Worm (Caenorhabditis elegans): Measurements from ENCODE around the gene Y116A8C.25.
"Not testable (repeated sequence)": the region's sequence is repeated elsewhere in the genome, so short reads cannot be mapped to it uniquely, and the experiment has no call there.

The Y116A8C.25 gene

DNA sequence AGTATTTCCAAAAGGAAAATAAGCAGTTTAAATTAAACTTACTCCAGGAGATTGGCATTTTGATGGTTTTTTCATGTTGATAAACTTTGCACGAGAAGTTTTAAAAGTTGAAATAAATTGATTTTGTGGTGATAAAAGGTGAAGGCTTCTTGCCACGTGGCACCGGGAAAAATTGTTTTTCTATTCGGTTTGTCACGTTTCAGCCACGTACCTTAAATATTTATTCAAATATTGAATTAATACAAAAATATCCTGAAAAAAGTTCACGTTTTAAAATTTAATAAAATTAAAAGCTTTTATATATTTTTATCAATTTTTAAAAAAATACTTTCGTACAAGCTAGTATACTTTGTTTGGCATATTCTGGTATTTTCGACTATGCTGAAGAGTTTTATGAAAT is 7.8 kb downstream of the Y116A8C.25 start, which contains the start of gene Y116A8C.24:
Gene Y116A8C.24 (minus strand): TSS at position 101 of the 400 bp plus-strand sequence.
- TF ChIP-seq mab-5 (tag; optimal IDR thresholded peaks at IDR 0.05); sem-2 (GFP tag; optimal IDR thresholded peaks at IDR 0.05); zip-8 (tag; optimal IDR thresholded peaks at IDR 0.05): not testable (repeated sequence)

DNA sequence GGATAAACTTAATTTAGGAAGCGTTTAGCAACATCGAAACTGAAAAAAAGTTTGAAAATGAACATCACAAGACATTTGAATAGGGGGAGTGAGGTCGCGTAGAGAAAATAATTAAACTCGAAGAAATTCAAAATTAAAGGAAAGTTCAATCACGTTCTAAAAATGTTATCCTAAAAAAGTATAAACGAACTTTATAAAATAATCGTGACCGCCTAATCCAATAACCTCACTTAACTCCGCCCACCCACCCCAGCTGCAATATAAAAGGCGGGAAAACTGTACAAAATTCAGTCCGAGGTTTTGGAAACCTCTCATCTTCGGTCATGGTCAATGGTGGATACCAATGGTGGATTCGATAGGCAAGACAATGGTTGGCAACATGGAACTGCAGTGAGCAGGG is 13.6 kb downstream of the Y116A8C.25 start, which contains the start of gene Y116A8C.465:
Gene Y116A8C.465 (plus strand): TSS at position 301 of the 400 bp plus-strand sequence.
- TF ChIP-seq snpc-4 (tag; optimal IDR thresholded peaks at IDR 0.05); mab-5 (tag; optimal IDR thresholded peaks at IDR 0.05); ces-1 (GFP tag; optimal IDR thresholded peaks at IDR 0.05): not testable (repeated sequence)

DNA sequence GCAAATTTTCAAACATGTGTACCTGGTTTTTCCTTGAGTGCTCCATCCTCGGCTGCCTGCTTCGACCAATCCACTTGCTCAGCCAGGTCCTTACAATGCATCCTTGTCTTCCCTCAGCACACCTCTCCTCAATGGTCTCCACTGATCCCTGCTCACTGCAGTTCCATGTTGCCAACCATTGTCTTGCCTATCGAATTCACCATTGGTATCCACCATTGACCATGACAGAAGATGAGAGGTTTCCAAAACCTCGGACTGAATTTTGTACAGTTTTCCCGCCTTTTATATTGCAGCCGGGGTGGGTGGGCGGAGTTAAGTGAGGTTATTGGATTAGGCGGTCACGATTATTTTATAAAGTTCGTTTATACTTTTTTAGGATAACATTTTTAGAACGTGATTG is 14.8 kb downstream of the Y116A8C.25 start, which contains the start of gene Y116A8C.467:
Gene Y116A8C.467 (minus strand): TSS at position 101 of the 400 bp plus-strand sequence.
- not testable (repeated sequence) for TF ChIP-seq sptf-1 (tag; optimal IDR thresholded peaks at IDR 0.05); ceh-83 (GFP tag; optimal IDR thresholded peaks at IDR 0.05); M03D4.4 (tag; optimal IDR thresholded peaks at IDR 0.05)

DNA sequence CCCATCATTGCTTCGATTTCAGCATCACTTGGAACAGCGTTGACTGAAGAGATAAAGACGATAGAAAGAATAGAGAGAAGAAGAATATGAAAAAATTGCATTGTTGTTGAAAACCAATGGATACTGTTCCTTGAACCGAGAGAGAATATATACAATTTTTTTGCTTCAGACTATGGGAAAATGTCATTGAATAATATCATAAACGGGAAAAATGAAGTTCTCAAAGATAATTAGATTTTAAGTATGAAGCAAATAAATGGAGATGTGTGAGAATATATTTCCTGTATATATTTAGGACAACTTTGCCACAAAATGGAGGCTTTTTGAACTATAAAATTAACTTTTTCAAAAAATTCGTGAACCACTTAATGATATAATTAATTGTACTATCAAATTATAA is 20.5 kb downstream of the Y116A8C.25 start, which contains the start of gene Y116A8C.44:
Gene Y116A8C.44 (minus strand): TSS at position 101 of the 400 bp plus-strand sequence.
- TF ChIP-seq nhr-2 (tag; optimal IDR thresholded peaks at IDR 0.05) (no peak), ham-2 (GFP tag; optimal IDR thresholded peaks at IDR 0.05) (no peak), elt-3 (tag; optimal IDR thresholded peaks at IDR 0.05) (no peak), elt-1 (tag; optimal IDR thresholded peaks at IDR 0.05; ENCODE audit: borderline replicate concordance, insufficient read depth) (no peak), lin-32 (GFP tag; optimal IDR thresholded peaks at IDR 0.05) (no peak)

- TF ChIP-seq cnd-1 (tag; optimal IDR thresholded peaks at IDR 0.05) (no peak), ceh-83 (GFP tag; optimal IDR thresholded peaks at IDR 0.05) (no peak), nhr-28 (tag; optimal IDR thresholded peaks at IDR 0.05) (no peak), nhr-76 (tag; optimal IDR thresholded peaks at IDR 0.05) (no peak), sptf-1 (tag; optimal IDR thresholded peaks at IDR 0.05) (no peak), ztf-11 (tag; optimal IDR thresholded peaks at IDR 0.05) (no peak), snpc-4 (tag; optimal IDR thresholded peaks at IDR 0.05) (no peak), blmp-1 (tag; optimal IDR thresholded peaks at IDR 0.05) (no peak), elt-3 (tag; optimal IDR thresholded peaks at IDR 0.05) (no peak), mep-1 (tag; optimal IDR thresholded peaks at IDR 0.05) (no peak), mls-2 (tag; optimal IDR thresholded peaks at IDR 0.05) (no peak), zip-8 (tag; optimal IDR thresholded peaks at IDR 0.05) (no peak), mab-5 (tag; optimal IDR thresholded peaks at IDR 0.05) (no peak), M03D4.4 (tag; optimal IDR thresholded peaks at IDR 0.05) (no peak), drap-1 (GFP tag; optimal IDR thresholded peaks at IDR 0.05) (no peak)
Measured at ce11 chrIV:17053261-17053660, 25.3 kb downstream of the Y116A8C.25 start, which contains the start of gene Y116A8C.23. Gene Y116A8C.23 (plus strand): TSS chrIV:17053561.

ce11 chrIV:17048257-17048656 is 30.3 kb downstream of the Y116A8C.25 start, which contains the start of gene athp-3:
Gene athp-3 (minus strand): TSS chrIV:17048357.
- TF ChIP-seq nhr-2 (tag; optimal IDR thresholded peaks at IDR 0.05) = no peak
- TF ChIP-seq drap-1 (GFP tag; optimal IDR thresholded peaks at IDR 0.05) = no peak
- no peak for TF ChIP-seq flh-1 (GFP tag; optimal IDR thresholded peaks at IDR 0.05)
- TF ChIP-seq nhr-76 (tag; optimal IDR thresholded peaks at IDR 0.05) = no peak
- no peak for TF ChIP-seq lin-32 (GFP tag; optimal IDR thresholded peaks at IDR 0.05)
- no peak for TF ChIP-seq bed-3 (GFP tag; optimal IDR thresholded peaks at IDR 0.05)
- no peak for TF ChIP-seq M03D4.4 (tag; optimal IDR thresholded peaks at IDR 0.05)
- TF ChIP-seq unc-62 (GFP tag; optimal IDR thresholded peaks at IDR 0.05) = no peak
- no peak for TF ChIP-seq hlh-1 (tag; optimal IDR thresholded peaks at IDR 0.05)
- no peak for TF ChIP-seq sptf-1 (tag; optimal IDR thresholded peaks at IDR 0.05)
- no peak for TF ChIP-seq sem-2 (GFP tag; optimal IDR thresholded peaks at IDR 0.05)
- no peak for TF ChIP-seq mep-1 (tag; optimal IDR thresholded peaks at IDR 0.05)
- no peak for TF ChIP-seq nhr-12 (tag; optimal IDR thresholded peaks at IDR 0.05)
- no peak for TF ChIP-seq ces-1 (GFP tag; optimal IDR thresholded peaks at IDR 0.05)
- TF ChIP-seq zip-8 (tag; optimal IDR thresholded peaks at IDR 0.05) = no peak
- no peak for TF ChIP-seq unc-39 (tag; optimal IDR thresholded peaks at IDR 0.05)

DNA sequence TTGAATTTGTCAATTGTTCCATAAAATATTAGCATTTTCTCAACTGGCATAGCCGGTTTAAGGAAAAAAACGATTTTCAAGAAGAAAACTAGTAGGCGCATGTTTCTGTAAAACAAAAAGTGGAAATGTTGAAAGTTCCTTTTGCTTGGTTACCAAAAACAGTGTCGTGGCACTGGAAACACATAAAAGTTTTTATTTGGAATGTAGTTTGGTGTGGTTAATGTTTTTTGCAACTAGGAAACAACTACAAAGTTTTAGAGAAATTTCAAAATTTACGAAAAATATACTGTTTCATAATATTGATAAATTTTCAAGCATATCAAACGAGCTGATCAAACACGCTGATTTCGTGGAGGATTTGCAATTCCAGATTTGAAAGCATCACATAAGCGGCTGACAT is 32.9 kb downstream of the Y116A8C.25 start, which contains the start of gene clec-195:
Gene clec-195 (minus strand): TSS at position 101 of the 400 bp plus-strand sequence.
- TF ChIP-seq mab-5 (tag; optimal IDR thresholded peaks at IDR 0.05) (no peak), nhr-12 (tag; optimal IDR thresholded peaks at IDR 0.05) (no peak), pha-4 (tag; optimal IDR thresholded peaks at IDR 0.05) (no peak), unc-39 (tag; optimal IDR thresholded peaks at IDR 0.05) (no peak), ceh-43 (GFP tag; optimal IDR thresholded peaks at IDR 0.05) (no peak), lin-32 (GFP tag; optimal IDR thresholded peaks at IDR 0.05) (no peak), elt-1 (tag; optimal IDR thresholded peaks at IDR 0.05; ENCODE audit: borderline replicate concordance, insufficient read depth) (no peak), ceh-39 (tag; optimal IDR thresholded peaks at IDR 0.05) (no peak), cnd-1 (tag; optimal IDR thresholded peaks at IDR 0.05) (no peak), nhr-2 (tag; optimal IDR thresholded peaks at IDR 0.05) (no peak)

All from whole organism, mixed stage, embryonic.